Worm (Caenorhabditis elegans): ENCODE data around the gene C06H5.6.

Gene C06H5.6

ce11 chrV:17921423-17921822 is 32.6 kb upstream of the C06H5.6 start, which contains the start of gene E01B7.2:
Gene E01B7.2 (plus strand): TSS chrV:17921772.
- TF ChIP-seq ceh-16 (tag; optimal IDR thresholded peaks at IDR 0.05) (no peak), pqm-1 (tag; optimal IDR thresholded peaks at IDR 0.05) (no peak), elt-2 (tag; optimal IDR thresholded peaks at IDR 0.05) (peak; percentile 21), ceh-28 (tag; optimal IDR thresholded peaks at IDR 0.05) (peak; percentile 64), aly-2 (tag; optimal IDR thresholded peaks at IDR 0.05) (no peak), elt-1 (tag; optimal IDR thresholded peaks at IDR 0.05) (no peak), elt-3 (tag; optimal IDR thresholded peaks at IDR 0.05) (no peak), nfya-1 (tag; optimal IDR thresholded peaks at IDR 0.05; ENCODE audit: insufficient read depth) (peak; percentile 75), skn-1 (tag; optimal IDR thresholded peaks at IDR 0.05) (peak; percentile 96), ztf-11 (tag; optimal IDR thresholded peaks at IDR 0.05) (no peak), nhr-43 (tag; optimal IDR thresholded peaks at IDR 0.05; ENCODE audit: poor library complexity, severe bottlenecking) (no peak), hmg-11 (tag; optimal IDR thresholded peaks at IDR 0.05) (peak; percentile 48), snpc-4 (tag; optimal IDR thresholded peaks at IDR 0.05) (peak; percentile 47), nhr-25 (tag; optimal IDR thresholded peaks at IDR 0.05) (peak; percentile 47), mdl-1 (tag; optimal IDR thresholded peaks at IDR 0.05) (no peak), lin-39 (tag; optimal IDR thresholded peaks at IDR 0.05) (peak; percentile 35), ceh-82 (tag; optimal IDR thresholded peaks at IDR 0.05) (peak; percentile 71), fkh-10 (GFP tag; optimal IDR thresholded peaks at IDR 0.05) (peak; percentile 24), unc-39 (tag; optimal IDR thresholded peaks at IDR 0.05) (no peak), nhr-23 (tag; optimal IDR thresholded peaks at IDR 0.05) (peak; percentile 89), jun-1 (tag; optimal IDR thresholded peaks at IDR 0.05) (peak; percentile 40), nhr-11 (tag; optimal IDR thresholded peaks at IDR 0.05) (no peak), pha-4 (tag; optimal IDR thresholded peaks at IDR 0.05) (peak; percentile 86), ceh-9 (tag; optimal IDR thresholded peaks at IDR 0.05) (no peak), nhr-28 (tag; optimal IDR thresholded peaks at IDR 0.05) (no peak), lin-15B (tag; optimal IDR thresholded peaks at IDR 0.05) (peak; percentile 82), zag-1 (tag; optimal IDR thresholded peaks at IDR 0.05) (no peak), sea-2 (GFP tag; optimal IDR thresholded peaks at IDR 0.05) (no peak), eor-1 (tag; optimal IDR thresholded peaks at IDR 0.05) (peak in 1 of 2 experiments; percentile 56), ztf-4 (tag; optimal IDR thresholded peaks at IDR 0.05) (no peak)

ce11 chrV:17918726-17919125 is 29.9 kb upstream of the C06H5.6 start, which contains the start of gene C06H5.8:
Gene C06H5.8 (plus strand): TSS chrV:17919026.
- TF ChIP-seq elt-3 (tag; optimal IDR thresholded peaks at IDR 0.05) = no peak
- no peak for TF ChIP-seq elt-2 (tag; optimal IDR thresholded peaks at IDR 0.05)
- no peak for TF ChIP-seq ama-1 (optimal IDR thresholded peaks at IDR 0.05)
- TF ChIP-seq ztf-4 (tag; optimal IDR thresholded peaks at IDR 0.05) = no peak
- TF ChIP-seq ZK546.5 (tag; optimal IDR thresholded peaks at IDR 0.05) = no peak
- TF ChIP-seq fkh-10 (GFP tag; optimal IDR thresholded peaks at IDR 0.05) = no peak
- no peak for TF ChIP-seq hmg-11 (tag; optimal IDR thresholded peaks at IDR 0.05)
- no peak for TF ChIP-seq tbx-2 (tag; optimal IDR thresholded peaks at IDR 0.05)
- no peak for TF ChIP-seq fos-1 (tag; optimal IDR thresholded peaks at IDR 0.05)
- TF ChIP-seq ceh-9 (tag; optimal IDR thresholded peaks at IDR 0.05) = no peak

ce11 chrV:17910019-17910418 is 21.2 kb upstream of the C06H5.6 start, which contains the start of gene dcar-1:
Gene dcar-1 (plus strand): TSS chrV:17910319.
- TF ChIP-seq fkh-2 (tag; optimal IDR thresholded peaks at IDR 0.05) (no peak), snpc-4 (tag; optimal IDR thresholded peaks at IDR 0.05) (no peak), ama-1 (optimal IDR thresholded peaks at IDR 0.05) (no peak), daf-12 (tag; optimal IDR thresholded peaks at IDR 0.05) (no peak), pqm-1 (tag; optimal IDR thresholded peaks at IDR 0.05) (no peak), fkh-10 (GFP tag; optimal IDR thresholded peaks at IDR 0.05) (no peak), eor-1 (tag; optimal IDR thresholded peaks at IDR 0.05) (no peak), ceh-82 (tag; optimal IDR thresholded peaks at IDR 0.05) (no peak), nhr-237 (tag; optimal IDR thresholded peaks at IDR 0.05) (no peak), jun-1 (tag; optimal IDR thresholded peaks at IDR 0.05) (no peak), egl-27 (tag; optimal IDR thresholded peaks at IDR 0.05) (no peak), nhr-23 (tag; optimal IDR thresholded peaks at IDR 0.05) (no peak), ceh-16 (tag; optimal IDR thresholded peaks at IDR 0.05) (no peak), R02D3.7 (tag; optimal IDR thresholded peaks at IDR 0.05) (no peak)

All from whole organism, L3 larva.